Worm (Caenorhabditis elegans) whole organism, L4 larva: Measurements from ENCODE around the gene C18H7.1.

Experiments used
- F10B5.3 ChIP-seq: sonication (generic microtip); optimal IDR thresholded peaks from 2 replicates; lab custom pipeline; 2016; ENCODE audit warnings: mild to moderate bottlenecking, missing genetic modification characterization, missing compliant biosample characterization
- R02D3.7 ChIP-seq: fragments of 150-350 bp; sonication (generic microtip); optimal IDR thresholded peaks from 3 replicates; lab custom pipeline; 2014; ENCODE audit warnings: missing biosample characterization, missing genetic modification characterization
- Y48G9A.11 ChIP-seq: fragments of 200-800 bp; sonication (Bioruptor generic); IDR thresholded peaks from 2 replicates; pipeline ENCODE4 v1.3.6; 2022; ENCODE audit warnings: missing genetic modification reagents, missing genetic modification characterization, missing compliant biosample characterization
- Y5F2A.4 ChIP-seq: fragments of 200-800 bp; sonication (Bioruptor generic); optimal IDR thresholded peaks from 2 replicates; lab custom pipeline; 2018; ENCODE audit warnings: mild to moderate bottlenecking, missing genetic modification characterization, missing compliant biosample characterization
- Y75B8A.6 ChIP-seq: fragments of 200-800 bp; sonication (Bioruptor generic); IDR thresholded peaks from 2 replicates; pipeline ENCODE4 v1.3.6; 2022; ENCODE audit warnings: missing genetic modification reagents, missing genetic modification characterization, missing compliant biosample characterization
- ZK546.5 ChIP-seq, 2 experiments: sonication (generic microtip); optimal IDR thresholded peaks; 2 replicates each; lab custom pipeline; 2017; ENCODE audit warnings: missing biosample characterization in 2 of 2, missing genetic modification characterization in 2 of 2
- aly-2 ChIP-seq: sonication (generic microtip); optimal IDR thresholded peaks from 2 replicates; lab custom pipeline; 2018; ENCODE audit warnings: missing biosample characterization, missing genetic modification characterization
- arid-1 ChIP-seq: fragments of 200-800 bp; sonication (Bioruptor generic); conservative IDR thresholded peaks from 2 replicates; pipeline ENCODE4 v1.3.6; 2022; ENCODE audit warnings: missing genetic modification reagents, missing genetic modification characterization, missing compliant biosample characterization
- ceh-20 ChIP-seq: fragments of 200-800 bp; sonication (Bioruptor generic); IDR thresholded peaks from 2 replicates; pipeline ENCODE4 v1.3.6; 2022; ENCODE audit warnings: missing genetic modification reagents, missing genetic modification characterization, missing compliant biosample characterization
- ceh-44 ChIP-seq: fragments of 200-800 bp; sonication (Bioruptor generic); IDR thresholded peaks from 2 replicates; pipeline ENCODE4 v1.3.6; 2022; ENCODE audit warnings: missing genetic modification reagents, missing genetic modification characterization, missing compliant biosample characterization
- ceh-62 ChIP-seq: sonication (generic microtip); optimal IDR thresholded peaks from 2 replicates; lab custom pipeline; 2017; ENCODE audit warnings: missing biosample characterization, missing genetic modification characterization
- ceh-82 ChIP-seq: sonication (generic microtip); optimal IDR thresholded peaks from 2 replicates; lab custom pipeline; 2017; ENCODE audit warnings: missing biosample characterization, missing genetic modification characterization
- ces-1 ChIP-seq: fragments of 150-350 bp; sonication (generic microtip); optimal IDR thresholded peaks from 4 replicates; lab custom pipeline; 2014; ENCODE audit warnings: missing biosample characterization, missing genetic modification reagents, missing genetic modification characterization
- ctbp-1 ChIP-seq: fragments of 200-800 bp; sonication (Bioruptor generic); IDR thresholded peaks from 2 replicates; pipeline ENCODE4 v1.3.6; 2022; ENCODE audit warnings: missing genetic modification reagents, missing genetic modification characterization, missing compliant biosample characterization
- daf-12 ChIP-seq: fragments of 150-350 bp; optimal IDR thresholded peaks from 2 replicates; lab custom pipeline; 2014; ENCODE audit warnings: missing biosample characterization, missing genetic modification reagents, missing genetic modification characterization
- daf-19 ChIP-seq: fragments of 200-800 bp; sonication (Bioruptor generic); conservative IDR thresholded peaks from 2 replicates; pipeline ENCODE4 v1.3.6; 2022; ENCODE audit warnings: missing genetic modification characterization, missing compliant biosample characterization
- daf-8 ChIP-seq: fragments of 200-800 bp; sonication (Bioruptor generic); IDR thresholded peaks from 2 replicates; pipeline ENCODE4 v1.3.6; 2022; ENCODE audit warnings: missing genetic modification characterization, missing compliant biosample characterization
- dmd-8 ChIP-seq: fragments of 200-800 bp; sonication (Bioruptor generic); IDR thresholded peaks from 2 replicates; pipeline ENCODE4 v1.3.6; 2022; ENCODE audit warnings: missing genetic modification characterization, missing compliant biosample characterization
- dmd-9 ChIP-seq: fragments of 200-800 bp; sonication (Bioruptor generic); IDR thresholded peaks from 2 replicates; pipeline ENCODE4 v1.3.6; 2022; ENCODE audit warnings: missing genetic modification reagents, missing genetic modification characterization, missing compliant biosample characterization
- dve-1 ChIP-seq: sonication (generic microtip); optimal IDR thresholded peaks from 2 replicates; lab custom pipeline; 2017; ENCODE audit warnings: antibody characterized with exemption, mild to moderate bottlenecking, missing genetic modification characterization, missing compliant biosample characterization; ENCODE audit not compliant: insufficient read depth
- gei-8 ChIP-seq: fragments of 200-800 bp; sonication (Bioruptor generic); optimal IDR thresholded peaks from 2 replicates; lab custom pipeline; 2018; ENCODE audit warnings: mild to moderate bottlenecking, missing genetic modification characterization, missing compliant biosample characterization
- hif-1 ChIP-seq, 2 experiments: sonication (generic microtip); optimal IDR thresholded peaks; 2 replicates each; lab custom pipeline; 2016 to 2017; ENCODE audit warnings: missing compliant biosample characterization in 2 of 2, missing genetic modification characterization in 2 of 2, missing genetic modification reagents in 2 of 2, missing genotype in 2 of 2, mild to moderate bottlenecking in 1 of 2
- hlh-11 ChIP-seq: fragments of 200-800 bp; sonication (Bioruptor generic); optimal IDR thresholded peaks from 2 replicates; lab custom pipeline; 2018; ENCODE audit warnings: mild to moderate bottlenecking, missing genetic modification characterization, missing compliant biosample characterization
- hlh-30 ChIP-seq: sonication (generic microtip); optimal IDR thresholded peaks from 2 replicates; lab custom pipeline; 2017; ENCODE audit warnings: antibody characterized with exemption, mild to moderate bottlenecking, missing genetic modification characterization, missing compliant biosample characterization; ENCODE audit not compliant: insufficient read depth
- jun-1 ChIP-seq: fragments of 150-350 bp; optimal IDR thresholded peaks from 2 replicates; lab custom pipeline; 2014; ENCODE audit warnings: missing biosample characterization, missing genetic modification reagents, missing genetic modification characterization
- lim-7 ChIP-seq: fragments of 200-800 bp; sonication (Bioruptor generic); IDR thresholded peaks from 2 replicates; pipeline ENCODE4 v1.3.6; 2022; ENCODE audit warnings: missing genetic modification characterization, missing compliant biosample characterization
- lin-13 ChIP-seq: fragments of 150-350 bp; optimal IDR thresholded peaks from 2 replicates; lab custom pipeline; 2014; ENCODE audit warnings: missing biosample characterization, missing genetic modification reagents, missing genetic modification characterization
- lin-29 ChIP-seq: fragments of 200-800 bp; sonication (Bioruptor generic); IDR thresholded peaks from 2 replicates; pipeline ENCODE4 v1.3.6; 2022; ENCODE audit warnings: missing genetic modification reagents, missing genetic modification characterization, missing compliant biosample characterization
- lin-38 ChIP-seq: fragments of 200-800 bp; sonication (Bioruptor generic); IDR thresholded peaks from 2 replicates; pipeline ENCODE4 v1.3.6; 2022; ENCODE audit warnings: missing genetic modification reagents, missing genetic modification characterization, missing compliant biosample characterization
- madf-9 ChIP-seq: fragments of 200-800 bp; sonication (Bioruptor generic); conservative IDR thresholded peaks from 2 replicates; pipeline ENCODE4 v1.3.6; 2022; ENCODE audit warnings: missing genetic modification reagents, missing genetic modification characterization, missing compliant biosample characterization
- mdl-1 ChIP-seq, 2 experiments: fragments of 150-350 bp in 1 of 2; sonication (generic microtip) in 1 of 2; optimal IDR thresholded peaks; 2 replicates each; lab custom pipeline; 2014 to 2017; ENCODE audit warnings: missing biosample characterization in 2 of 2, missing genetic modification characterization in 2 of 2
- mxl-3 ChIP-seq: fragments of 200-800 bp; sonication (Bioruptor generic); optimal IDR thresholded peaks from 2 replicates; lab custom pipeline; 2018; ENCODE audit warnings: mild to moderate bottlenecking, missing genetic modification characterization, missing compliant biosample characterization
- nhr-10 ChIP-seq: fragments of 150-350 bp; optimal IDR thresholded peaks from 2 replicates; lab custom pipeline; 2014; ENCODE audit warnings: missing biosample characterization, missing genetic modification characterization
- nhr-41 ChIP-seq: fragments of 200-800 bp; sonication (Bioruptor generic); IDR thresholded peaks from 2 replicates; pipeline ENCODE4 v1.3.6; 2022; ENCODE audit warnings: missing genetic modification reagents, missing genetic modification characterization, missing compliant biosample characterization
- pha-4 ChIP-seq, 2 experiments: fragments of 150-350 bp in 1 of 2; fragments of 200-800 bp in 1 of 2; sonication (Bioruptor generic) in 1 of 2; IDR thresholded peaks in 1 of 2; optimal IDR thresholded peaks in 1 of 2; 2 replicates each; pipeline versions ENCODE4 v1.3.6 to Lab custom; 2014 to 2022; ENCODE audit warnings: missing genetic modification characterization in 2 of 2, missing genetic modification reagents in 2 of 2, missing biosample characterization in 1 of 2, missing compliant biosample characterization in 1 of 2
- saeg-2 ChIP-seq: fragments of 200-800 bp; sonication (Bioruptor generic); IDR thresholded peaks from 2 replicates; pipeline ENCODE4 v1.3.6; 2022; ENCODE audit warnings: missing genetic modification reagents, missing genetic modification characterization, missing compliant biosample characterization
- snpc-1.2 ChIP-seq: fragments of 200-800 bp; sonication (Bioruptor generic); IDR thresholded peaks from 2 replicates; pipeline ENCODE4 v1.3.6; 2022; ENCODE audit warnings: missing genetic modification reagents, missing genetic modification characterization, missing compliant biosample characterization
- snpc-4 ChIP-seq: fragments of 150-350 bp; optimal IDR thresholded peaks from 2 replicates; lab custom pipeline; 2014; ENCODE audit warnings: missing biosample characterization, missing genetic modification characterization
- tag-97 ChIP-seq: fragments of 200-800 bp; sonication (Bioruptor generic); IDR thresholded peaks from 2 replicates; pipeline ENCODE4 v1.3.6; 2022; ENCODE audit warnings: missing genetic modification characterization, missing compliant biosample characterization
- unc-130 ChIP-seq: sonication (generic microtip); optimal IDR thresholded peaks from 2 replicates; lab custom pipeline; 2016; ENCODE audit warnings: missing genetic modification reagents, missing genetic modification characterization, missing compliant biosample characterization
- vab-7 ChIP-seq: fragments of 200-800 bp; sonication (Bioruptor generic); IDR thresholded peaks from 2 replicates; pipeline ENCODE4 v1.3.6; 2022; ENCODE audit warnings: missing genetic modification reagents, missing genetic modification characterization, missing compliant biosample characterization
- zag-1 ChIP-seq: fragments of 150-350 bp; optimal IDR thresholded peaks from 2 replicates; lab custom pipeline; 2014; ENCODE audit warnings: missing biosample characterization, missing genetic modification characterization
- zip-2 ChIP-seq: fragments of 150-350 bp; optimal IDR thresholded peaks from 2 replicates; lab custom pipeline; 2014; ENCODE audit warnings: missing biosample characterization, missing genetic modification characterization

C18H7.1 gene

DNA sequence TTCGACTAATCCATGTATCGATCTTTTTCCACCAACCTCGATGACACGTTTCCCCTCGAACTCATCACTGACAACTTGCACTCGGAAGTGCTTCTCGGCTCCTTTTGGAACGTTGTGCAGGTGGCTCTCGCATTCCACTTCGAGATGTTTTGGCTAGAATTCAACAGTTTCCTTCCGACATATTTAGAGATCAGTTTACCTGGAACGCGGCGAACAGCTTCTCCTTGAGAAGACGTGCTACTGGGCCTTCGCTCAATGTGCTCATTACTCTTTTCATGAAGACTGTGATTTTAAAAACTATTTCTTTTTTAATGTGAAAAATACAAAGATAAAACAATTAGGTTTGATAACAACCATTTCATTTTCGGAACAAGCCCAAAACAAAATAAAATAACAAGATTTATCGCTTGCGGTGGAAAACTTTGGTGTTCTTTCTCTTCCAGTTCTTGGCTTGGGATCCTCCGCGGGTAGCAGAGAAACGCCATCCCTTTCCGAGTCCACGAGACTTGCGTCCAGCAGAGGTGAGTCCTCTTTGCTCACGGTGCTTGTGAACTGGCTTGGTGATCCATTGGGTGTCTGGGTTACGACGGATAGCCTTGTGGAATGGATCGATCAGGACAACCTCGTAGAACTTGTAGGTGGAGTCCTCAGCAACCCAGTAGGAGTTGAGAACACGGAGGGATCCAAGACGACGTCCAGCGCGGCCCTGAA lies 37.9 kb downstream of the C18H7.1 start, which contains the start of gene K11H12.1 (continued):
- TF ChIP-seq vab-7 (GFP tag; lab: Robert Waterston, UW) (0 out of 2 replicates have a peak, but pooled peaks have one; percentile 27), daf-19 (GFP tag; lab: Robert Waterston, UW) (peak; percentile 76; the same call in 1 of the 2 replicates), dmd-9 (GFP tag; lab: Robert Waterston, UW) (no peak), ceh-62 (no peak), snpc-1.2 (GFP tag; lab: Robert Waterston, UW) (peak; percentile 72; the same call in 1 of the 2 replicates), daf-8 (GFP tag; lab: Robert Waterston, UW) (no peak), dmd-8 (GFP tag; lab: Robert Waterston, UW) (peak; percentile 54; the same call in 1 of the 2 replicates), pha-4 (GFP tag; IDR thresholded peaks at IDR 0.05; lab: Robert Waterston, UW) (peak; percentile 43; the same call in 1 of the 2 replicates), pha-4 (tag; optimal IDR thresholded peaks at IDR 0.05; lab: Kevin White, UChicago) (no peak), mdl-1 (tag; optimal IDR thresholded peaks at IDR 0.05; lab: Kevin White, UChicago) (no peak), F10B5.3 (tag; lab: Kevin White, UChicago) (no peak)

DNA sequence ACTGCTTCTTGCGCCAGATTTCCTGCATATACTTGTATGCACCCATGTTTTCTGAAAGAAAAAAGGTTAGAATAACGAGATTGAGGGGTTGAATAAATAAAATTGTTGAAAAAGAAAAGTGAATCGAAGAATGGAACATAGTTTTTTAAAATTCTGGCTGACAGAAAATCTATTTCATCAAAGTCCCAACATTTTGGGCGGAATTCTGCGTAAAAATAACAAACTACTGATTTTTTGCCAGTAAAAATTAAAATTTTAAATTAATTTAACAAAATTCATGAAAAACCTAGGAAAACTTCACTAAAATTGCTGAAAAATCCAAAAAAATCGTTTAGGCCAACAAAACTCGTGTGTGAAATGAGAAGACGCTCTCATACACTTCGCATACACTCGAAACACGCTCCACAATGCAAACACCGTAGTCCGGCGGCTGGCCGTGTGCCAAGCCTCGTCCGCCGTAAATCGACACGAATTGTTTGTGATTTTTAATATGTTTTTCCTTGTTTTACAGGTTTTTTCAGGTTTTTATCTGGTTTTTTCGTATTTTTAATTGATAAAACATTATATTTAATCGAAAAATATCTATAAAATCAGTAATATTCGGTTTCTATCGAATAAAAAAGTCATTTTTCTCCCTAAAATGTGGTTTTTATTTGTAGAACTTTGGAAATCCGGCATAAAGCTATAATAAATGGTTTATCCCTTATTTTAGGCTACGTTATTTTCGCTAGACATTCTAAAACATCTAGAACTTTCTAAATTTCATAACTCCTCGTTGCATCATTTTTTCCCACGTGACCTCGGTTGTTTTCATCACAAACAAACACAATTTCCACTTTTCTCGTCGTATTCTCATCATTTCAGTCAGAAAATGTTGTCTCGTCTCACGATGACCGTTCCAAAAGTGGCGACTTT lies 39.4 kb downstream of the C18H7.1 start, which contains the start of the genes rpl-15 and K11H12.8:
TSS of gene rpl-15 (minus strand) at position 51 of the 915 bp plus-strand sequence.
TSS of gene K11H12.8 (plus strand) at position 865 of the 915 bp plus-strand sequence.
- peak; percentile 99 for TF ChIP-seq lin-13 (GFP tag; lab: Kevin White, UChicago)
- TF ChIP-seq Y5F2A.4 (GFP tag; lab: Kevin White, UChicago), result peak; percentile 96
- peak; percentile 100 for TF ChIP-seq ceh-20 (GFP tag; lab: Robert Waterston, UW)
- TF ChIP-seq ZK546.5 (tag; optimal IDR thresholded peaks at IDR 0.05; lab: Kevin White, UChicago), result peak in 1 of 2 experiments; percentile 89
- TF ChIP-seq ctbp-1 (GFP tag; lab: Robert Waterston, UW), result peak; percentile 99
- peak; percentile 90 to 98 for TF ChIP-seq hif-1 (tag; optimal IDR thresholded peaks at IDR 0.05; lab: Kevin White, UChicago)
- TF ChIP-seq ceh-62, result peak; percentile 35
- TF ChIP-seq unc-130 (GFP tag; lab: Kevin White, UChicago), result peak; percentile 99
- peak; percentile 89 for TF ChIP-seq gei-8 (GFP tag; lab: Kevin White, UChicago)
- peak; percentile 99 for TF ChIP-seq mxl-3 (GFP tag; lab: Kevin White, UChicago)
- TF ChIP-seq snpc-4 (tag; lab: Kevin White, UChicago), result peak; percentile 78
- TF ChIP-seq lin-29 (GFP tag; lab: Robert Waterston, UW), result peak; percentile 97
- peak; percentile 100 for TF ChIP-seq hlh-11 (tag; lab: Kevin White, UChicago)
- peak; percentile 95 for TF ChIP-seq snpc-1.2 (GFP tag; lab: Robert Waterston, UW)
- peak; percentile 99 for TF ChIP-seq saeg-2
- peak; percentile 94 for TF ChIP-seq F10B5.3 (tag; lab: Kevin White, UChicago)
- 0 out of 2 replicates have a peak, but pooled peaks have one; percentile 44 for TF ChIP-seq daf-8 (GFP tag; lab: Robert Waterston, UW)
- peak; percentile 100 for TF ChIP-seq hlh-30 (tag; lab: Kevin White, UChicago)
- TF ChIP-seq jun-1 (tag; lab: Kevin White, UChicago), result peak; percentile 97
- TF ChIP-seq tag-97 (GFP tag; lab: Robert Waterston, UW), result peak; percentile 89; the same call in 1 of the 2 replicates
- no peak for TF ChIP-seq daf-12 (tag; lab: Kevin White, UChicago)
- peak; percentile 90 for TF ChIP-seq lim-7 (GFP tag; lab: Robert Waterston, UW)
- TF ChIP-seq zag-1, result peak; percentile 88
- peak; percentile 99 for TF ChIP-seq Y75B8A.6 (GFP tag; lab: Robert Waterston, UW)
- peak; percentile 93 for TF ChIP-seq zip-2 (tag; lab: Kevin White, UChicago)
- TF ChIP-seq ces-1 (GFP tag; lab: Kevin White, UChicago), result peak; percentile 92
- TF ChIP-seq dve-1 (tag; lab: Kevin White, UChicago), result peak; percentile 100
- TF ChIP-seq arid-1, result peak; percentile 99
- peak; percentile 98 for TF ChIP-seq nhr-41 (GFP tag; lab: Robert Waterston, UW)
- peak; percentile 98 for TF ChIP-seq ceh-44 (GFP tag; lab: Robert Waterston, UW)
- TF ChIP-seq nhr-10 (tag; lab: Kevin White, UChicago), result peak; percentile 96
- peak; percentile 86 for TF ChIP-seq ceh-82 (tag; lab: Kevin White, UChicago)
- TF ChIP-seq madf-9 (GFP tag; lab: Robert Waterston, UW), result peak; percentile 99
- peak; percentile 97 for TF ChIP-seq R02D3.7 (tag; lab: Kevin White, UChicago)
- TF ChIP-seq Y48G9A.11, result peak; percentile 96
- no peak for TF ChIP-seq aly-2
- TF ChIP-seq lin-38 (GFP tag; lab: Robert Waterston, UW), result peak; percentile 99
